Fruit fly (Drosophila melanogaster) ovary, adult (tissue): ENCODE data around the gene CG8028.
A peak's percentile ranks its signal among the peaks of the same experiment; 100 is the strongest.

Source experiments
- CG17801 ChIP-seq: fragments of 200-800 bp; optimal IDR thresholded peaks from 2 replicates; lab custom pipeline; 2019; ENCODE audit warnings: missing biosample characterization, mild to moderate bottlenecking, missing genetic modification characterization, moderate library complexity; ENCODE audit not compliant: partially characterized antibody

The CG8028 gene

dm6 chrX:19280249-19280648, at the start of gene CG8028:
Gene CG8028 (minus strand): TSS chrX:19280349.
- no peak for TF ChIP-seq CG17801 (GFP tag; lab: Kevin White, UChicago)

- TF ChIP-seq CG17801 (GFP tag; lab: Kevin White, UChicago) = no peak
Observed at dm6 chrX:19326730-19327129, 46.6 kb upstream of the CG8028 start.

dm6 chrX:19325729-19326473, 45.8 kb upstream of the CG8028 start:
- TF ChIP-seq CG17801 (GFP tag; lab: Kevin White, UChicago) = no peak

dm6 chrX:19324576-19325353, 44.6 kb upstream of the CG8028 start:
- no peak for TF ChIP-seq CG17801 (GFP tag; lab: Kevin White, UChicago)

dm6 chrX:19323835-19324133, 43.6 kb upstream of the CG8028 start:
- peak; percentile 90 for TF ChIP-seq CG17801 (GFP tag; lab: Kevin White, UChicago)

dm6 chrX:19322945-19323834, 43.0 kb upstream of the CG8028 start:
- no peak for TF ChIP-seq CG17801 (GFP tag; lab: Kevin White, UChicago)

dm6 chrX:19321820-19322708, 41.9 kb upstream of the CG8028 start, which contains the start of gene out:
Gene out (minus strand): TSS chrX:19322106.
- peak; percentile 96 for TF ChIP-seq CG17801 (GFP tag; lab: Kevin White, UChicago)

- no peak for TF ChIP-seq CG17801 (GFP tag; lab: Kevin White, UChicago)
Observed at dm6 chrX:19318924-19319323, 38.8 kb upstream of the CG8028 start.

- peak; percentile 68 for TF ChIP-seq CG17801 (GFP tag; lab: Kevin White, UChicago)
Observed at dm6 chrX:19317058-19317767, 37.1 kb upstream of the CG8028 start.

dm6 chrX:19316583-19316982, 36.4 kb upstream of the CG8028 start:
- no peak for TF ChIP-seq CG17801 (GFP tag; lab: Kevin White, UChicago)

dm6 chrX:19315421-19316260, 35.5 kb upstream of the CG8028 start:
- TF ChIP-seq CG17801 (GFP tag; lab: Kevin White, UChicago) = peak; percentile 7

dm6 chrX:19314283-19315178, 34.4 kb upstream of the CG8028 start:
- no peak for TF ChIP-seq CG17801 (GFP tag; lab: Kevin White, UChicago)
